Fruit fly (Drosophila melanogaster) whole organism, embryonic: Measurements from ENCODE around the gene Tsf2.

Experiments
- Aef1 ChIP-seq: fragments of 200-800 bp; sonication (Bioruptor generic); IDR thresholded peaks from 3 replicates; pipeline ENCODE4 v1.3.6; 2022; ENCODE audit warnings: missing biosample characterization, missing genetic modification characterization
- Atf3 ChIP-seq: fragments of 200-800 bp; sonication (Bioruptor generic); optimal IDR thresholded peaks from 3 replicates; lab custom pipeline; 2016; ENCODE audit warnings: missing biosample characterization, missing genetic modification characterization
- CG10462 ChIP-seq: fragments of 200-800 bp; sonication (Bioruptor generic); optimal IDR thresholded peaks from 2 replicates; lab custom pipeline; 2016; ENCODE audit warnings: missing biosample characterization, missing genetic modification characterization
- CG12391 ChIP-seq: fragments of 200-800 bp; sonication (Bioruptor generic); optimal IDR thresholded peaks from 3 replicates; lab custom pipeline; 2018; ENCODE audit warnings: missing biosample characterization, mild to moderate bottlenecking, missing genetic modification characterization, moderate library complexity
- CG12942 ChIP-seq: fragments of 200-800 bp; sonication (Bioruptor generic); optimal IDR thresholded peaks from 3 replicates; lab custom pipeline; 2016; ENCODE audit warnings: missing biosample characterization, missing genetic modification characterization
- CG13624 ChIP-seq: fragments of 200-800 bp; sonication (Bioruptor generic); optimal IDR thresholded peaks from 2 replicates; lab custom pipeline; 2016; ENCODE audit warnings: missing biosample characterization, missing genetic modification characterization
- CG13894 ChIP-seq: fragments of 200-800 bp; sonication (Bioruptor generic); optimal IDR thresholded peaks from 3 replicates; lab custom pipeline; 2018; ENCODE audit warnings: missing biosample characterization, mild to moderate bottlenecking, missing genetic modification characterization, moderate library complexity
- CG15011 ChIP-seq: fragments of 200-800 bp; sonication (Bioruptor generic); optimal IDR thresholded peaks from 3 replicates; lab custom pipeline; 2018; ENCODE audit warnings: missing biosample characterization, mild to moderate bottlenecking, missing genetic modification characterization
- CG16815 ChIP-seq: fragments of 200-800 bp; sonication (Bioruptor generic); optimal IDR thresholded peaks from 3 replicates; lab custom pipeline; 2017; ENCODE audit warnings: missing biosample characterization, mild to moderate bottlenecking, missing genetic modification characterization
- CG17385 ChIP-seq: fragments of 200-800 bp; sonication (Bioruptor generic); optimal IDR thresholded peaks from 3 replicates; lab custom pipeline; 2018; ENCODE audit warnings: missing biosample characterization, mild to moderate bottlenecking, missing genetic modification characterization
- CG18262 ChIP-seq: fragments of 200-800 bp; optimal IDR thresholded peaks from 3 replicates; lab custom pipeline; 2019; ENCODE audit warnings: missing biosample characterization, mild to moderate bottlenecking, missing genetic modification characterization, moderate library complexity
- CG2116 ChIP-seq: fragments of 200-800 bp; sonication (Bioruptor generic); optimal IDR thresholded peaks from 3 replicates; lab custom pipeline; 2018; ENCODE audit warnings: missing biosample characterization, mild to moderate bottlenecking, missing genetic modification characterization
- CG3281 ChIP-seq: fragments of 200-800 bp; sonication (Bioruptor generic); optimal IDR thresholded peaks from 3 replicates; lab custom pipeline; 2017; ENCODE audit warnings: missing biosample characterization, mild to moderate bottlenecking, missing genetic modification characterization
- CG4617 ChIP-seq: fragments of 200-800 bp; sonication (Bioruptor generic); optimal IDR thresholded peaks from 3 replicates; lab custom pipeline; 2016; ENCODE audit warnings: missing biosample characterization, missing genetic modification characterization, borderline replicate concordance
- CG6272 ChIP-seq: fragments of 200-800 bp; sonication (Bioruptor generic); IDR thresholded peaks from 2 replicates; pipeline ENCODE4 v1.3.6; 2022; ENCODE audit warnings: missing biosample characterization, missing genetic modification characterization
- CG8388 ChIP-seq: fragments of 200-800 bp; sonication (Bioruptor generic); optimal IDR thresholded peaks from 2 replicates; lab custom pipeline; 2019; ENCODE audit warnings: missing biosample characterization, mild to moderate bottlenecking, missing genetic modification characterization, moderate library complexity
- CG9727 ChIP-seq: fragments of 200-800 bp; sonication (Bioruptor generic); optimal IDR thresholded peaks from 3 replicates; lab custom pipeline; 2017; ENCODE audit warnings: missing biosample characterization, mild to moderate bottlenecking, missing genetic modification characterization
- Dp ChIP-seq: fragments of 200-800 bp; sonication (Bioruptor generic); optimal IDR thresholded peaks from 2 replicates; lab custom pipeline; 2018; ENCODE audit warnings: missing biosample characterization, mild to moderate bottlenecking, missing genetic modification characterization, moderate library complexity
- E2f2 ChIP-seq: fragments of 200-800 bp; sonication (Bioruptor generic); IDR thresholded peaks from 2 replicates; pipeline ENCODE4 v1.3.6; 2022; ENCODE audit warnings: missing biosample characterization, missing genetic modification characterization
- HLHmδ ChIP-seq: fragments of 200-800 bp; sonication (Bioruptor generic); optimal IDR thresholded peaks from 2 replicates; lab custom pipeline; 2018; ENCODE audit warnings: missing biosample characterization, mild to moderate bottlenecking, missing genetic modification characterization, moderate library complexity
- Hey ChIP-seq: fragments of 200-800 bp; sonication (Bioruptor generic); optimal IDR thresholded peaks from 3 replicates; lab custom pipeline; 2018; ENCODE audit warnings: missing biosample characterization, mild to moderate bottlenecking, missing genetic modification characterization
- Lhr ChIP-seq: fragments of 200-800 bp; sonication (Bioruptor generic); optimal IDR thresholded peaks from 3 replicates; lab custom pipeline; 2017; ENCODE audit warnings: mild to moderate bottlenecking, missing biosample characterization, missing genetic modification reagents, missing genetic modification characterization
- Lpt ChIP-seq: fragments of >200 bp; optimal IDR thresholded peaks from 2 replicates; lab custom pipeline; 2018; ENCODE audit warnings: missing biosample characterization, missing genetic modification characterization
- Myb ChIP-seq: fragments of 200-800 bp; sonication (Bioruptor generic); optimal IDR thresholded peaks from 2 replicates; lab custom pipeline; 2016; ENCODE audit warnings: missing biosample characterization, missing genetic modification characterization
- Ptx1 ChIP-seq: fragments of 200-800 bp; sonication (Bioruptor generic); IDR thresholded peaks from 2 replicates; pipeline ENCODE4 v1.3.6; 2022; ENCODE audit warnings: missing biosample characterization, missing genetic modification characterization
- Rx ChIP-seq: fragments of 200-800 bp; sonication (Bioruptor generic); IDR thresholded peaks from 2 replicates; pipeline ENCODE4 v1.3.6; 2022; ENCODE audit warnings: missing biosample characterization, missing genetic modification characterization
- Side ChIP-seq: fragments of 200-800 bp; sonication (Bioruptor generic); optimal IDR thresholded peaks from 2 replicates; lab custom pipeline; 2016; ENCODE audit warnings: missing biosample characterization, missing genetic modification characterization
- Sry-δ ChIP-seq: fragments of 200-800 bp; sonication (Bioruptor generic); optimal IDR thresholded peaks from 2 replicates; lab custom pipeline; 2016; ENCODE audit warnings: missing biosample characterization, missing genetic modification characterization
- Vsx1 ChIP-seq: fragments of 200-800 bp; sonication (Bioruptor generic); optimal IDR thresholded peaks from 2 replicates; lab custom pipeline; 2017; ENCODE audit warnings: missing biosample characterization, mild to moderate bottlenecking, missing genetic modification characterization, missing genetic modification reagents
- YL-1 ChIP-seq: fragments of 200-800 bp; sonication (Bioruptor generic); optimal IDR thresholded peaks from 3 replicates; lab custom pipeline; 2017; ENCODE audit warnings: missing biosample characterization, mild to moderate bottlenecking, missing genetic modification characterization
- ash1 ChIP-seq: fragments of 200-800 bp; sonication (Bioruptor generic); optimal IDR thresholded peaks from 2 replicates; lab custom pipeline; 2018; ENCODE audit warnings: missing biosample characterization, mild to moderate bottlenecking, missing genetic modification characterization
- bigmax ChIP-seq: fragments of 200-800 bp; sonication (Bioruptor generic); optimal IDR thresholded peaks from 2 replicates; lab custom pipeline; 2018; ENCODE audit warnings: missing biosample characterization, mild to moderate bottlenecking, missing genetic modification characterization
- bsh ChIP-seq, 2 experiments: fragments of 200-800 bp; sonication (Bioruptor generic); optimal IDR thresholded peaks; 2 replicates each; lab custom pipeline; 2017 to 2018; ENCODE audit warnings: mild to moderate bottlenecking in 2 of 2, missing biosample characterization in 2 of 2, missing genetic modification characterization in 2 of 2, moderate library complexity in 1 of 2
- chinmo ChIP-seq: fragments of 200-800 bp; sonication (Bioruptor generic); IDR thresholded peaks from 4 replicates; pipeline ENCODE4 v1.3.6; 2022; ENCODE audit warnings: missing biosample characterization, missing genetic modification characterization; ENCODE audit not compliant: partially characterized antibody
- crp ChIP-seq, 2 experiments: fragments of 200-800 bp; sonication (Bioruptor generic); optimal IDR thresholded peaks; 2 replicates in 1 of 2; 3 replicates in 1 of 2; lab custom pipeline; 2017; ENCODE audit warnings: missing biosample characterization in 2 of 2, missing genetic modification characterization in 2 of 2, mild to moderate bottlenecking in 1 of 2, moderate library complexity in 1 of 2
- ems ChIP-seq: fragments of 200-800 bp; sonication (Bioruptor generic); optimal IDR thresholded peaks from 3 replicates; lab custom pipeline; 2016; ENCODE audit warnings: missing biosample characterization, missing genetic modification characterization
- eyg ChIP-seq: fragments of 200-800 bp; sonication (Bioruptor generic); optimal IDR thresholded peaks from 3 replicates; lab custom pipeline; 2016; ENCODE audit warnings: missing biosample characterization, missing genetic modification characterization
- gem ChIP-seq: fragments of 200-800 bp; sonication (Bioruptor generic); optimal IDR thresholded peaks from 2 replicates; lab custom pipeline; 2019; ENCODE audit warnings: missing biosample characterization, mild to moderate bottlenecking, missing genetic modification characterization, moderate library complexity
- gt ChIP-seq: fragments of 200-800 bp; sonication (Bioruptor generic); IDR thresholded peaks from 2 replicates; pipeline ENCODE4 v1.3.6; 2022; ENCODE audit warnings: missing biosample characterization, missing genetic modification characterization
- jing ChIP-seq: fragments of 200-800 bp; sonication (Bioruptor generic); optimal IDR thresholded peaks from 2 replicates; lab custom pipeline; 2018; ENCODE audit warnings: missing biosample characterization, mild to moderate bottlenecking, missing genetic modification characterization
- jumu ChIP-seq: fragments of 200-800 bp; sonication (Bioruptor generic); optimal IDR thresholded peaks from 3 replicates; lab custom pipeline; 2016; ENCODE audit warnings: missing biosample characterization, missing genetic modification characterization
- kah ChIP-seq: fragments of 200-800 bp; sonication (Bioruptor generic); optimal IDR thresholded peaks from 2 replicates; lab custom pipeline; 2018; ENCODE audit warnings: missing biosample characterization, mild to moderate bottlenecking, missing genetic modification characterization
- lbe ChIP-seq: fragments of 200-800 bp; sonication (Bioruptor generic); optimal IDR thresholded peaks from 2 replicates; lab custom pipeline; 2016; ENCODE audit warnings: missing biosample characterization, mild to moderate bottlenecking, missing genetic modification characterization
- lola ChIP-seq, 3 experiments: fragments of >200 bp in 2 of 3; fragments of 200-800 bp in 1 of 3; sonication (Bioruptor generic) in 1 of 3; optimal IDR thresholded peaks; 2 replicates each; lab custom pipeline; 2017 to 2019; ENCODE audit warnings: missing biosample characterization in 3 of 3, missing genetic modification characterization in 3 of 3, mild to moderate bottlenecking in 1 of 3, moderate library complexity in 1 of 3
- nerfin-1 ChIP-seq: fragments of 200-800 bp; sonication (Bioruptor generic); optimal IDR thresholded peaks from 3 replicates; lab custom pipeline; 2019; ENCODE audit warnings: missing biosample characterization, mild to moderate bottlenecking, missing genetic modification characterization, moderate library complexity
- nom ChIP-seq: fragments of 200-800 bp; sonication (Bioruptor generic); optimal IDR thresholded peaks from 2 replicates; lab custom pipeline; 2017; ENCODE audit warnings: missing biosample characterization, missing genetic modification characterization, mild to moderate bottlenecking, moderate library complexity, missing genetic modification reagents
- oc ChIP-seq: fragments of 200-800 bp; sonication (Bioruptor generic); optimal IDR thresholded peaks from 2 replicates; lab custom pipeline; 2018; ENCODE audit warnings: missing biosample characterization, mild to moderate bottlenecking, missing genetic modification characterization, moderate library complexity
- seq ChIP-seq: fragments of 200-800 bp; sonication (Bioruptor generic); IDR thresholded peaks from 2 replicates; pipeline ENCODE4 v1.3.6; 2022; ENCODE audit warnings: missing biosample characterization, missing genetic modification characterization
- sim ChIP-seq: fragments of 200-800 bp; sonication (Bioruptor generic); IDR thresholded peaks from 2 replicates; pipeline ENCODE4 v1.3.6; 2022; ENCODE audit warnings: missing biosample characterization, missing genetic modification characterization
- tgo ChIP-seq: fragments of 200-800 bp; sonication (Bioruptor generic); IDR thresholded peaks from 3 replicates; pipeline ENCODE4 v1.3.6; 2022; ENCODE audit warnings: missing biosample characterization, missing genetic modification characterization
- toy ChIP-seq: fragments of 200-800 bp; sonication (Bioruptor generic); IDR thresholded peaks from 2 replicates; pipeline ENCODE4 v1.3.6; 2022; ENCODE audit warnings: missing biosample characterization, missing genetic modification characterization

The Tsf2 gene

DNA sequence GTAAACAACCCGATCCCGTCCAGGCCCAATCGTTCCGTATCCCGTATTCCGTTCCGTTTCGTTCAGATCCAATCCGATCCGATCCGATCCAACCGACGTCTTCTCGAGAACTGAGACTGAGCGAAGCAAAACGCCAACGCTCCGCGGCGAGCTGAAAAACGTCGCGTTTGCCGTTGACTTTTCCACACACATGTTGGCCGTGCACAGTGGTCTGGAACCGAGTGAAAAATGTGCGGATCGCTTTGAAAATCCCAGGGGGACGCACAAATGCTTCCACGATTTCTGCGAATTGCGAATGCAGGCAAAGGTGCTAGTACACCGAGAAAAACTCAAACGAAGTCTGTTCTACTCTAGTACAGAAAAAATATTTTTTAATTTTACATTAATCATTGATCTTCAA, 48.6 kb downstream of the Tsf2 start, which contains the start of gene CG10663 (continued):
- TF ChIP-seq lbe (GFP tag; lab: Kevin White, UChicago) (no peak), nerfin-1 (tag; lab: Kevin White, UChicago) (no peak), CG13624 (GFP tag; lab: Kevin White, UChicago) (peak; percentile 10), CG13894 (tag; lab: Kevin White, UChicago) (no peak), CG12391 (tag; lab: Kevin White, UChicago) (peak; percentile 11), CG12942 (GFP tag; lab: Kevin White, UChicago) (no peak), gem (tag; lab: Kevin White, UChicago) (peak; percentile 5), Sry-δ (GFP tag; lab: Kevin White, UChicago) (no peak), tgo (GFP tag; lab: Robert Waterston, UW) (no peak; the same call in 2 of the 3 replicates), CG3281 (no peak), nom (GFP tag; lab: Kevin White, UChicago) (no peak), Lpt (GFP tag; lab: Kevin White, UChicago) (no peak), Rx (GFP tag; lab: Robert Waterston, UW) (no peak), gt (GFP tag; lab: Robert Waterston, UW) (no peak), CG15011 (no peak), CG18262 (tag; lab: Kevin White, UChicago) (no peak), Ptx1 (no peak), Atf3 (GFP tag; lab: Kevin White, UChicago) (no peak), crp (GFP tag; optimal IDR thresholded peaks at IDR 0.05; lab: Kevin White, UChicago) (no peak), toy (GFP tag; lab: Robert Waterston, UW) (no peak), eyg (GFP tag; lab: Kevin White, UChicago) (peak; percentile 8), jumu (GFP tag; lab: Kevin White, UChicago) (no peak), Hey (tag; lab: Kevin White, UChicago) (no peak), E2f2 (GFP tag; lab: Robert Waterston, UW) (peak; percentile 24; the same call in 1 of the 2 replicates), YL-1 (GFP tag; lab: Kevin White, UChicago) (no peak), Side (GFP tag; lab: Kevin White, UChicago) (no peak), Dp (GFP tag; lab: Kevin White, UChicago) (no peak), jing (GFP tag; lab: Kevin White, UChicago) (no peak), ems (GFP tag; lab: Kevin White, UChicago) (no peak), sim (0 out of 2 replicates have a peak, but pooled peaks have one; percentile 54), Myb (no peak), bigmax (no peak), CG4617 (GFP tag; lab: Kevin White, UChicago) (no peak), bsh (GFP tag; optimal IDR thresholded peaks at IDR 0.05; lab: Kevin White, UChicago) (peak; percentile 15 to 28), CG16815 (GFP tag; lab: Kevin White, UChicago) (no peak), CG10462 (GFP tag; lab: Kevin White, UChicago) (no peak), Aef1 (GFP tag; lab: Robert Waterston, UW) (no peak), CG9727 (GFP tag; lab: Kevin White, UChicago) (no peak), CG17385 (GFP tag; lab: Kevin White, UChicago) (no peak), chinmo (no peak), HLHmδ (GFP tag; lab: Kevin White, UChicago) (peak; percentile 39), CG6272 (GFP tag; lab: Robert Waterston, UW) (no peak), Vsx1 (GFP tag; lab: Kevin White, UChicago) (no peak), CG2116 (no peak), oc (tag; lab: Kevin White, UChicago) (no peak), ash1 (no peak), CG8388 (GFP tag; lab: Kevin White, UChicago) (no peak), lola (GFP tag; optimal IDR thresholded peaks at IDR 0.05; lab: Kevin White, UChicago) (no peak), kah (peak; percentile 15), Lhr (GFP tag; lab: Kevin White, UChicago) (no peak), seq (GFP tag; lab: Robert Waterston, UW) (0 out of 2 replicates have a peak, but pooled peaks have one; percentile 17)
